Worm (Caenorhabditis elegans) whole organism, late embryonic: ENCODE results near the gene ubc-7.
A peak's percentile ranks its signal among the peaks of the same experiment; 100 is the strongest.

Experiments
- C08G9.2 ChIP-seq: sonication (generic microtip); optimal IDR thresholded peaks from 2 replicates; lab custom pipeline; 2016; ENCODE audit warnings: mild to moderate bottlenecking, missing genetic modification characterization, moderate library complexity, missing compliant biosample characterization
- F13H6.1 ChIP-seq: sonication (generic microtip); optimal IDR thresholded peaks from 2 replicates; lab custom pipeline; 2016; ENCODE audit warnings: missing genetic modification characterization, missing compliant biosample characterization
- K02D7.2 ChIP-seq: sonication (generic microtip); optimal IDR thresholded peaks from 2 replicates; lab custom pipeline; 2017; ENCODE audit warnings: mild to moderate bottlenecking, missing genetic modification characterization, missing compliant biosample characterization
- K09A11.1 ChIP-seq: sonication (generic microtip); optimal IDR thresholded peaks from 2 replicates; lab custom pipeline; 2017; ENCODE audit warnings: antibody characterized with exemption, mild to moderate bottlenecking, missing genetic modification characterization, missing compliant biosample characterization; ENCODE audit not compliant: insufficient read depth
- ceh-18 ChIP-seq: sonication (generic microtip); optimal IDR thresholded peaks from 2 replicates; lab custom pipeline; 2016; ENCODE audit warnings: missing genetic modification characterization, missing compliant biosample characterization
- ceh-19 ChIP-seq: fragments of 200-800 bp; sonication (Bioruptor generic); optimal IDR thresholded peaks from 2 replicates; lab custom pipeline; 2018; ENCODE audit warnings: mild to moderate bottlenecking, missing genetic modification characterization, missing compliant biosample characterization
- ceh-24 ChIP-seq: sonication (generic microtip); optimal IDR thresholded peaks from 2 replicates; lab custom pipeline; 2016; ENCODE audit warnings: mild to moderate bottlenecking, missing genetic modification characterization, missing compliant biosample characterization
- ceh-31 ChIP-seq: sonication (generic microtip); optimal IDR thresholded peaks from 2 replicates; lab custom pipeline; 2016; ENCODE audit warnings: missing genetic modification characterization, missing compliant biosample characterization
- ceh-34 ChIP-seq: sonication (generic microtip); optimal IDR thresholded peaks from 2 replicates; lab custom pipeline; 2016; ENCODE audit warnings: mild to moderate bottlenecking, missing genetic modification characterization, missing compliant biosample characterization
- ceh-48 ChIP-seq: sonication (generic microtip); optimal IDR thresholded peaks from 2 replicates; lab custom pipeline; 2016; ENCODE audit warnings: missing genetic modification characterization, inconsistent platforms, missing compliant biosample characterization
- ceh-6 ChIP-seq: fragments of 200-800 bp; sonication (Bioruptor generic); optimal IDR thresholded peaks from 2 replicates; lab custom pipeline; 2018; ENCODE audit warnings: mild to moderate bottlenecking, missing genetic modification characterization, missing compliant biosample characterization
- ceh-9 ChIP-seq: sonication (generic microtip); optimal IDR thresholded peaks from 2 replicates; lab custom pipeline; 2016; ENCODE audit warnings: mild to moderate bottlenecking, missing genetic modification characterization, inconsistent platforms, missing compliant biosample characterization
- che-1 ChIP-seq: sonication (generic microtip); optimal IDR thresholded peaks from 2 replicates; lab custom pipeline; 2016; ENCODE audit warnings: mild to moderate bottlenecking, missing genetic modification characterization, missing compliant biosample characterization
- dmd-4 ChIP-seq: sonication (generic microtip); optimal IDR thresholded peaks from 2 replicates; lab custom pipeline; 2016; ENCODE audit warnings: borderline replicate concordance, missing genetic modification characterization, missing compliant biosample characterization
- dve-1 ChIP-seq: sonication (generic microtip); optimal IDR thresholded peaks from 2 replicates; lab custom pipeline; 2017; ENCODE audit warnings: antibody characterized with exemption, mild to moderate bottlenecking, missing genetic modification characterization, missing compliant biosample characterization
- elt-2 ChIP-seq: sonication (generic microtip); optimal IDR thresholded peaks from 2 replicates; lab custom pipeline; 2016; ENCODE audit warnings: missing genetic modification reagents, missing genetic modification characterization, missing compliant biosample characterization
- elt-4 ChIP-seq: sonication (generic microtip); optimal IDR thresholded peaks from 2 replicates; lab custom pipeline; 2016; ENCODE audit warnings: missing genetic modification characterization, missing compliant biosample characterization
- ets-4 ChIP-seq: sonication (generic microtip); optimal IDR thresholded peaks from 2 replicates; lab custom pipeline; 2016; ENCODE audit warnings: missing genetic modification characterization, missing compliant biosample characterization
- eyg-1 ChIP-seq: sonication (generic microtip); optimal IDR thresholded peaks from 2 replicates; lab custom pipeline; 2016; ENCODE audit warnings: missing genotype, missing genetic modification characterization, missing compliant biosample characterization
- fax-1 ChIP-seq: sonication (generic microtip); optimal IDR thresholded peaks from 2 replicates; lab custom pipeline; 2016; ENCODE audit warnings: missing genotype, missing genetic modification characterization, missing compliant biosample characterization
- hlh-15 ChIP-seq: sonication (generic microtip); optimal IDR thresholded peaks from 2 replicates; lab custom pipeline; 2016; ENCODE audit warnings: missing genetic modification characterization, missing compliant biosample characterization
- hlh-30 ChIP-seq: sonication (generic microtip); optimal IDR thresholded peaks from 2 replicates; lab custom pipeline; 2017; ENCODE audit warnings: antibody characterized with exemption, missing genetic modification characterization, missing compliant biosample characterization; ENCODE audit not compliant: insufficient read depth
- hlh-6 ChIP-seq: sonication (generic microtip); optimal IDR thresholded peaks from 2 replicates; lab custom pipeline; 2016; ENCODE audit warnings: missing genotype, missing genetic modification characterization, missing compliant biosample characterization
- lim-6 ChIP-seq: sonication (generic microtip); optimal IDR thresholded peaks from 2 replicates; lab custom pipeline; 2016; ENCODE audit warnings: missing genetic modification characterization, missing compliant biosample characterization
- lin-11 ChIP-seq: fragments of 200-800 bp; sonication (Bioruptor generic); optimal IDR thresholded peaks from 2 replicates; lab custom pipeline; 2018; ENCODE audit warnings: mild to moderate bottlenecking, missing genetic modification characterization, missing compliant biosample characterization
- madf-2 ChIP-seq: sonication (generic microtip); optimal IDR thresholded peaks from 2 replicates; lab custom pipeline; 2017; ENCODE audit warnings: missing genetic modification characterization, missing compliant biosample characterization
- mec-3 ChIP-seq: sonication (generic microtip); optimal IDR thresholded peaks from 2 replicates; lab custom pipeline; 2016; ENCODE audit warnings: borderline replicate concordance, missing genetic modification characterization, missing compliant biosample characterization
- nfya-1 ChIP-seq: sonication (generic microtip); optimal IDR thresholded peaks from 2 replicates; lab custom pipeline; 2017; ENCODE audit warnings: missing genetic modification characterization, mild to moderate bottlenecking, missing compliant biosample characterization, antibody characterized with exemption, moderate library complexity
- nhr-11 ChIP-seq: fragments of 150-350 bp; optimal IDR thresholded peaks from 2 replicates; lab custom pipeline; 2014; ENCODE audit warnings: missing biosample characterization, missing genetic modification characterization
- nhr-232 ChIP-seq: sonication (generic microtip); optimal IDR thresholded peaks from 2 replicates; lab custom pipeline; 2016; ENCODE audit warnings: missing genetic modification characterization, missing compliant biosample characterization
- pat-9 ChIP-seq: fragments of 200-800 bp; sonication (Bioruptor generic); optimal IDR thresholded peaks from 2 replicates; lab custom pipeline; 2018; ENCODE audit warnings: mild to moderate bottlenecking, missing genetic modification characterization, moderate library complexity, missing compliant biosample characterization
- pax-1 ChIP-seq: fragments of 150-350 bp; optimal IDR thresholded peaks from 2 replicates; lab custom pipeline; 2014; ENCODE audit warnings: missing biosample characterization, missing genetic modification characterization
- pha-2 ChIP-seq: sonication (generic microtip); optimal IDR thresholded peaks from 2 replicates; lab custom pipeline; 2017; ENCODE audit warnings: mild to moderate bottlenecking, missing genetic modification characterization, missing compliant biosample characterization
- pha-4 ChIP-seq: fragments of 150-350 bp; optimal IDR thresholded peaks from 2 replicates; lab custom pipeline; 2018; ENCODE audit warnings: missing biosample characterization, missing genetic modification reagents, missing genetic modification characterization
- pqm-1 ChIP-seq: sonication (generic microtip); optimal IDR thresholded peaks from 2 replicates; lab custom pipeline; 2016; ENCODE audit warnings: missing genetic modification characterization, missing compliant biosample characterization
- ref-2 ChIP-seq: sonication (generic microtip); optimal IDR thresholded peaks from 2 replicates; lab custom pipeline; 2016; ENCODE audit warnings: missing genetic modification characterization, missing compliant biosample characterization
- syd-9 ChIP-seq: sonication (generic microtip); optimal IDR thresholded peaks from 2 replicates; lab custom pipeline; 2016; ENCODE audit warnings: mild to moderate bottlenecking, missing genetic modification characterization, moderate library complexity, missing compliant biosample characterization
- tbx-2 ChIP-seq: sonication (generic microtip); optimal IDR thresholded peaks from 2 replicates; lab custom pipeline; 2016; ENCODE audit warnings: missing genetic modification characterization, missing compliant biosample characterization
- unc-3 ChIP-seq, 2 experiments: fragments of 200-800 bp in 1 of 2; sonication (Bioruptor generic) in 1 of 2; sonication (generic microtip) in 1 of 2; conservative IDR thresholded peaks in 1 of 2; optimal IDR thresholded peaks in 1 of 2; 2 replicates each; pipeline versions ENCODE4 v1.3.6 to Lab custom; 2016 to 2022; ENCODE audit warnings: missing compliant biosample characterization in 2 of 2, missing genetic modification characterization in 2 of 2, missing genetic modification reagents in 1 of 2
- unc-42 ChIP-seq: sonication (generic microtip); optimal IDR thresholded peaks from 2 replicates; lab custom pipeline; 2016; ENCODE audit warnings: missing genotype, missing genetic modification characterization, missing compliant biosample characterization
- unc-55 ChIP-seq: sonication (generic microtip); optimal IDR thresholded peaks from 2 replicates; lab custom pipeline; 2017; ENCODE audit warnings: missing biosample characterization, missing genetic modification reagents, missing genetic modification characterization
- unc-86 ChIP-seq: sonication (generic microtip); optimal IDR thresholded peaks from 2 replicates; lab custom pipeline; 2016; ENCODE audit warnings: missing genetic modification characterization, missing compliant biosample characterization
- zip-5 ChIP-seq: sonication (generic microtip); optimal IDR thresholded peaks from 2 replicates; lab custom pipeline; 2016; ENCODE audit warnings: missing genetic modification characterization, missing compliant biosample characterization

ubc-7 gene

DNA sequence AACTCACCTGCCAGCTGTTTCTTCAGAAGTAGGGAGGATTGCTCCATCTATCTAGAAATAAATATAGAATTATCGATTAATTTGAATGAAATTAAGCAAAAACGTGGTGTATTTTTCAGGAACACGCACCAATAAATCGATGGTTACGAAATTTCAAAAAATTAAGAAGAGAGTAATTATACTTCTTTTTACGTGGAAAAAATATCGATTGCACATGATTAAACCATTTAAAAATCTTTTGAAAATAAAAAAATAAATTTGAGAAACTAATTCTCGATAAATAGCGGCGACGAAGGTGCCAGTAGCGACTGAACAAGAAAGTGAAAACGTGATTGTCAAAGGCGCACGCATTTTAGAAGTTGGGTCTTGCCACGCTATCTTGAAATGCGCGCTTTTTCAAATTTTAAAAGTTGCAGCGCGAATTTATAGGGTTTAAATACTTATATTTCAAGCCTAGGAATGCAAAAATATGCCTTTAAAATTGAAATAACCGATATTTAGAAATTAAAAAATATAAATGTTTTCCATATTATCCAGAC, at the start of gene ubc-7:
Gene ubc-7, minus strand, starts transcription at position 51 of the 539 bp plus-strand sequence.
- TF ChIP-seq ceh-18 (tag; lab: Kevin White, UChicago): peak; percentile 4
- no peak for TF ChIP-seq elt-2 (tag; lab: Kevin White, UChicago)
- peak; percentile 34 for TF ChIP-seq ceh-31 (tag; lab: Kevin White, UChicago)
- peak; percentile 57 for TF ChIP-seq nfya-1 (tag; lab: Kevin White, UChicago)
- TF ChIP-seq dmd-4: no peak
- TF ChIP-seq ceh-48: no peak
- TF ChIP-seq eyg-1 (tag; lab: Kevin White, UChicago): no peak
- peak; percentile 37 for TF ChIP-seq unc-42 (tag; lab: Kevin White, UChicago)
- peak; percentile 11 for TF ChIP-seq unc-55 (GFP tag; lab: Kevin White, UChicago)
- peak; percentile 33 for TF ChIP-seq ceh-19
- TF ChIP-seq pqm-1 (tag; lab: Kevin White, UChicago): no peak
- no peak for TF ChIP-seq zip-5 (tag; lab: Kevin White, UChicago)
- TF ChIP-seq hlh-30: peak; percentile 60
- no peak for TF ChIP-seq C08G9.2 (tag; lab: Kevin White, UChicago)

- TF ChIP-seq unc-86 (tag; lab: Kevin White, UChicago): no peak
- TF ChIP-seq unc-55 (GFP tag; lab: Kevin White, UChicago): no peak
- peak; percentile 5 for TF ChIP-seq nhr-11 (tag; lab: Kevin White, UChicago)
- no peak for TF ChIP-seq unc-3 (GFP tag; conservative IDR thresholded peaks at IDR 0.05; lab: Robert Waterston, UW)
- no peak for TF ChIP-seq unc-3 (tag; optimal IDR thresholded peaks at IDR 0.05; lab: Kevin White, UChicago)
These were observed 47.9 kb upstream of the ubc-7 start, which contains the start of gene ugt-60 for ce11 chrIII:9678819-9679218. TSS of gene ugt-60 (minus strand) at chrIII:9679051.

- no peak for TF ChIP-seq elt-2 (tag; lab: Kevin White, UChicago)
- TF ChIP-seq eyg-1 (tag; lab: Kevin White, UChicago): no peak
- TF ChIP-seq hlh-6: no peak
- no peak for TF ChIP-seq pat-9 (tag; lab: Kevin White, UChicago)
- no peak for TF ChIP-seq nhr-232 (tag; lab: Kevin White, UChicago)
- no peak for TF ChIP-seq ceh-9 (tag; lab: Kevin White, UChicago)
- TF ChIP-seq K02D7.2 (tag; lab: Kevin White, UChicago): no peak
- no peak for TF ChIP-seq nhr-11 (tag; lab: Kevin White, UChicago)
- no peak for TF ChIP-seq ceh-34 (tag; lab: Kevin White, UChicago)
- TF ChIP-seq F13H6.1 (tag; lab: Kevin White, UChicago): no peak
- no peak for TF ChIP-seq ets-4
- TF ChIP-seq madf-2 (tag; lab: Kevin White, UChicago): no peak
- no peak for TF ChIP-seq ceh-6 (GFP tag; lab: Kevin White, UChicago)
- TF ChIP-seq ceh-48: no peak
- TF ChIP-seq pha-2 (tag; lab: Kevin White, UChicago): no peak
- TF ChIP-seq lim-6 (tag; lab: Kevin White, UChicago): no peak
- TF ChIP-seq ref-2 (tag; lab: Kevin White, UChicago): no peak
- no peak for TF ChIP-seq lin-11
These were observed 38.6 kb upstream of the ubc-7 start for ce11 chrIII:9669546-9669945.

ce11 chrIII:9667591-9668265, 36.8 kb upstream of the ubc-7 start, which contains the start of gene C07A9.9:
TSS of gene C07A9.9 (minus strand) at chrIII:9667641.
- TF ChIP-seq hlh-30: no peak
- 0 out of 2 replicates have a peak, but pooled peaks have one; percentile 4 for TF ChIP-seq unc-3 (GFP tag; conservative IDR thresholded peaks at IDR 0.05; lab: Robert Waterston, UW)
- TF ChIP-seq unc-3 (tag; optimal IDR thresholded peaks at IDR 0.05; lab: Kevin White, UChicago): no peak
- peak; percentile 88 for TF ChIP-seq tbx-2 (tag; lab: Kevin White, UChicago)
- peak; percentile 17 for TF ChIP-seq C08G9.2 (tag; lab: Kevin White, UChicago)
- no peak for TF ChIP-seq elt-4
- no peak for TF ChIP-seq che-1
- peak; percentile 24 for TF ChIP-seq nhr-232 (tag; lab: Kevin White, UChicago)
- TF ChIP-seq ceh-24: no peak
- TF ChIP-seq dve-1: peak; percentile 53
- TF ChIP-seq unc-86 (tag; lab: Kevin White, UChicago): no peak
- no peak for TF ChIP-seq lin-11
- TF ChIP-seq hlh-15 (tag; lab: Kevin White, UChicago): no peak
- TF ChIP-seq syd-9 (tag; lab: Kevin White, UChicago): no peak
- TF ChIP-seq pha-4 (tag; lab: Kevin White, UChicago): no peak
- TF ChIP-seq nhr-11 (tag; lab: Kevin White, UChicago): no peak
- no peak for TF ChIP-seq lim-6 (tag; lab: Kevin White, UChicago)
- no peak for TF ChIP-seq fax-1 (tag; lab: Kevin White, UChicago)
- TF ChIP-seq mec-3: no peak
- peak; percentile 80 for TF ChIP-seq ceh-34 (tag; lab: Kevin White, UChicago)
- no peak for TF ChIP-seq K09A11.1 (tag; lab: Kevin White, UChicago)
- TF ChIP-seq ets-4: peak; percentile 38
- no peak for TF ChIP-seq pax-1 (tag; lab: Kevin White, UChicago)
